Worm (Caenorhabditis elegans): Measurements from ENCODE around the gene F38B2.4.

DNA sequence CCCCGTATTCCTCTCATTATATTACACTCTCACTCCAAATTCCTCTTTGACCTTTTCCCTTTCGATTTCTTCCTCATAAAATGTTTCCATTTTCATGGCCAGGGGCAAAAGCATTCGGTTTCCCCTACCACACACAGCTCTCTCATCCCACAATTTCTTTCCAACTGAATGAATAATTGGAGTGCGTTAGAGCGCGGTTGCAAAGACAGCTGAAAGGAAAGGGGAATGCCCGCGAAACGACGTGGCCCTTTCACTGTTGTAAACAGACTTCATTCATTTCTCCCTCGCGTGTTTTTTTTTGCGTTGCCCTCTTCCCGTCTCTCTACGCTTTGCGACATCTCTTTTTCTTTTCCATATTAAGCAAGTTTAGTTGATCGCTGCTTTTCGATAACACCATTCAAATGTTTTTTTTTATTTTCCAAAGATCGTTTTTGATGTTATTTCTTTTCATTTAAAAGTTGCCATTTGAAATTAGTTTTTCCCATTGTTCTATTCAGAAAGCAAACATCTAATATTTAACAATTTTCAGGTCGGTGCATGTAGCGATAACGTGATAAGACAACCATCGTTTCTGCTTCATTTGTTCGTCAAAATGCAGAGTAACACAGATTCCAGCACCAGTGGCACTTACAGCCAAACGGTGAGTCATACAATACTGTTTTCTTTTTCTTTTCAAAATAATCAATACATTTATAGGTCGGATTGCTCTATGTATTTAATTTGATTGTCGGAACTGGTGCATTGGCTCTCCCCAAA lies 25.0 kb downstream of the F38B2.4 start, which contains the start of gene C03A3.2:
- TF ChIP-seq dao-5 (tag; optimal IDR thresholded peaks at IDR 0.05) (no peak), him-1 (tag; optimal IDR thresholded peaks at IDR 0.05) (peak; percentile 12)
